Fruit fly (Drosophila melanogaster): ENCODE results near the gene ERR.

DNA sequence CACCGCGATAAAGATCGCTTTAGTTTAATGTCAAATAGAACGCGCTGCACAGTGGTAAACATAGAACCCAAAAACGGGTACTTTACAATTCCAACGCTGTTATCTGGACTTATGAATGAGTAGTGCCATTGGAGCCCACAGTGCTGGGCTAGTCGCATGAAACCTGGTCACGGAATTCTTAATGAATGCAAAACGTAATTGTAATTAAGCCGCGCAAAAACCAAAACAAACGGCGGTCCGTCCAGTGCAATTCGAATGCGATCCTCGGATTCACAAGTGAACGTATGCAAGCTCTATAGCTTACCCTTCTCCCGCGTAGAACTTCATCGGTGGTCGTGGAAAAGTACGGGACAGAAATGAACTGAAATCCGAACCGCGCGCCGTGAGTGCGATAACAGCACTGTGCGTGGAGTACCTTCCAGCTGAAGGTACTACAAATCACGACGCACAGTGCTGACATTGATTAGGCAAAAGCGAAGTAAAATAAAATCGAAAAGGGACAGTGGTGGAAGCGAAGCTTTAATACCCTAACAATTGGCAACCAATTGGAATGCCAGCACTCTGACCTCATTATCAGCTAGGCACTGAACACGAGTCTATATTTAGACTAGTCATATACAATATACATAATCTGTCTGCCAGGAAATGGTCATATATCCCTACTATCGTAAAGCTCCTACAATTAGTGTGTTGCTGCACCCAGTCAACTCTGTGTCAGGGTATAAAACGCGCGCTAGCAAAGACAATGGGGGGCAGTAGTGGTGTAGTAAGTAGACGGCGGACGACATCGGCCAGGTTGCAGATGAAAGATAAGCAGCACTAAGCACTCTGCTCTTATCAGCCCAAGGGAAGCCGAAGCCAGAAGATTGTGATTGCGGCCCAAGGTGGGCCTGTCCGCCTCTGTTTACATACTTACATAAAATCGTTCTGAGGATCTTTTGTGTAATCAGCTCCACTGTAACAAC lies 926 bp downstream of the ERR start:
- TF ChIP-seq zf30C (GFP tag; optimal IDR thresholded peaks at IDR 0.05) (no peak), dan (GFP tag; IDR thresholded peaks at IDR 0.05) (no peak), caup (GFP tag; optimal IDR thresholded peaks at IDR 0.05; ENCODE audit: severe bottlenecking) (peak; percentile 57)

Measured in whole organism, embryonic.